Worm (Caenorhabditis elegans) whole organism, L2 larva: ENCODE measurements around the gene F58B4.3.

ENCODE experiments used
- alr-1 ChIP-seq: fragments of 150-350 bp; optimal IDR thresholded peaks from 2 replicates; lab custom pipeline; 2014; ENCODE audit warnings: missing biosample characterization, missing genetic modification characterization
- snpc-4 ChIP-seq: fragments of 150-350 bp; optimal IDR thresholded peaks from 2 replicates; lab custom pipeline; 2014; ENCODE audit warnings: missing biosample characterization, missing genetic modification characterization

DNA sequence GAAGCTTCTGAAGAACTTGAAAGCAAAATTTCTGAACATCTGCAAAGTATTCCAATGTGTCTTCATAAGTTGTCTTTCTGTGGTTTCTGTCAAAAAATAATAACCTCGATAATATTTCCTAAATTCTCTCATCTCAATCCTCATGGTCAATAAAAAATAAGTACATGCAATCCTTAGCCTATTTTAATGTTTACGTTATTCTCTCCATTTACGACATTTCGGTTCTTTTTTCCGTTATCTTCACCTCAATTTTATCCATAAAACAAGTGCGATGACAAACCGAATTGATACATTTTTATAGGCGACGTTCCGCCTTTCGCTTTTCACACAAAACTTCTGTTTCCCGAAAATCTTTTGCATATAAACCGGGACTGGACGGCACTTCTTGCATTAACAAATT, 19.9 kb downstream of the F58B4.3 start, which contains the start of gene col-153:
- TF ChIP-seq alr-1 (no peak), snpc-4 (tag; lab: Kevin White, UChicago) (no peak)
